Worm (Caenorhabditis elegans) whole organism, L1 larva: ENCODE data around the gene rskd-1.
A peak's percentile ranks its signal among the peaks of the same experiment; 100 is the strongest.

ENCODE experiments used
- aly-2 ChIP-seq: fragments of 150-350 bp; optimal IDR thresholded peaks from 2 replicates; lab custom pipeline; 2014; ENCODE audit warnings: missing biosample characterization, missing genetic modification characterization
- ceh-82 ChIP-seq, 3 experiments: fragments of 150-350 bp in 1 of 3; sonication (generic microtip) in 2 of 3; optimal IDR thresholded peaks; 2 replicates each; lab custom pipeline; 2014 to 2017; ENCODE audit warnings: missing biosample characterization in 3 of 3, missing genetic modification characterization in 3 of 3
- mep-1 ChIP-seq: fragments of 150-350 bp; optimal IDR thresholded peaks from 2 replicates; lab custom pipeline; 2014; ENCODE audit warnings: missing biosample characterization, missing genetic modification characterization
- skn-1 ChIP-seq: fragments of 150-350 bp; optimal IDR thresholded peaks from 2 replicates; lab custom pipeline; 2014; ENCODE audit warnings: missing biosample characterization, missing genetic modification characterization
- unc-30 ChIP-seq: sonication (generic microtip); optimal IDR thresholded peaks from 2 replicates; lab custom pipeline; 2017; ENCODE audit warnings: missing biosample characterization, missing genetic modification characterization

- TF ChIP-seq skn-1 (tag; lab: Kevin White, UChicago) = peak; percentile 90
- peak; percentile 96 for TF ChIP-seq mep-1 (tag; lab: Kevin White, UChicago)
- peak; percentile 91 to 93 (median 93) for TF ChIP-seq ceh-82 (tag; optimal IDR thresholded peaks at IDR 0.05; lab: Kevin White, UChicago)
- TF ChIP-seq aly-2 = peak; percentile 82
- TF ChIP-seq unc-30 (tag; lab: Kevin White, UChicago) = peak; percentile 41
Observed at ce11 chrV:12291587-12291986, 3.2 kb upstream of the rskd-1 start, which contains the start of the genes srpa-68 and srh-16.
